Fruit fly (Drosophila melanogaster) whole organism, prepupa: ENCODE results near the gene bol.

Experiments used
- Blimp-1 ChIP-seq: fragments of 200-800 bp; sonication (Bioruptor generic); optimal IDR thresholded peaks from 3 replicates; lab custom pipeline; 2017; ENCODE audit warnings: missing biosample characterization, missing genetic modification characterization, mild to moderate bottlenecking, moderate library complexity, missing genetic modification reagents
- CG10631 ChIP-seq: fragments of 200-800 bp; sonication (Bioruptor generic); optimal IDR thresholded peaks from 2 replicates; lab custom pipeline; 2016; ENCODE audit warnings: missing biosample characterization, missing genetic modification characterization
- CG6854 ChIP-seq: fragments of 200-800 bp; sonication (Bioruptor generic); optimal IDR thresholded peaks from 2 replicates; lab custom pipeline; 2017; ENCODE audit warnings: missing biosample characterization, mild to moderate bottlenecking, missing genetic modification characterization
- Lpt ChIP-seq: fragments of 200-800 bp; sonication (Bioruptor generic); optimal IDR thresholded peaks from 3 replicates; lab custom pipeline; 2016; ENCODE audit warnings: missing biosample characterization, missing genetic modification characterization
- dsx ChIP-seq: fragments of 200-800 bp; optimal IDR thresholded peaks from 3 replicates; lab custom pipeline; 2019; ENCODE audit warnings: missing biosample characterization, mild to moderate bottlenecking, missing genetic modification characterization, moderate library complexity; ENCODE audit not compliant: poor library complexity, severe bottlenecking

DNA sequence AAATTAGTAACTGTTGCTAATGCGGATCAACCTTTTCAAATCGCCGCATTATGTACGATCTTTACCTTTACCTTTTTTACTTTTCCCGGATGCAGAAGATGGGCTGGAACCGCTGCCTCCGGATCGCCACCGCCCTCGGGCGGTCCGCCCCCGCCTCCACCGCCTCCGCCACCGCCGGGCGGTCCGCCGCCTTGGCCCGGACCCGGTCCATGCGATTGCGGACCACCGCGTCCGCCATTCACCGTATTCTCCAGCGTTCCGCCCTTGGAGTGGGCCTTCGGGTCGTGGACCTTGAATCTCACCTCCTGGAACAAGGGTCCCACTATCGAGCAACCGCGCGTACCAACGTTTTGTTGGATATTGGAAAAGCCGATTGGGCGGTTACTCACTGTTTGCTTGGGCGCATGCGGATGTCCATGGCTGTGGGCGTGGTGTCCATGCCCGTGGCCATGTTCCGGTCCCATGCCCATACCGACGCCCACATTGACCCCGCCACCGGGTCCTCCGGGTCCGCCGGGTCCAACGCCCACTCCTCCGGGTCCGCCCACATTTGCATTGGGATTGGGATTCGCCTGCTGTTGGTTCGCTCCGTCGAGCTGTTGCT, 17.1 kb upstream of the bol start:
- no peak for TF ChIP-seq CG6854
- no peak for TF ChIP-seq CG10631 (GFP tag; lab: Kevin White, UChicago)
- TF ChIP-seq Blimp-1 (GFP tag; lab: Kevin White, UChicago): no peak
- TF ChIP-seq Lpt: no peak
- TF ChIP-seq dsx (GFP tag; lab: Kevin White, UChicago): no peak
